Worm (Caenorhabditis elegans) whole organism, L4 larva: ENCODE measurements around the gene srh-137.

ENCODE experiments used
- F10B5.3 ChIP-seq: sonication (generic microtip); optimal IDR thresholded peaks from 2 replicates; lab custom pipeline; 2016; ENCODE audit warnings: mild to moderate bottlenecking, missing genetic modification characterization, missing compliant biosample characterization
- F26F4.8 ChIP-seq: fragments of 200-800 bp; sonication (Bioruptor generic); conservative IDR thresholded peaks from 2 replicates; pipeline ENCODE4 v1.3.6; 2022; ENCODE audit warnings: missing genetic modification characterization, missing compliant biosample characterization
- F37D6.2 ChIP-seq: sonication (generic microtip); optimal IDR thresholded peaks from 2 replicates; lab custom pipeline; 2016; ENCODE audit warnings: mild to moderate bottlenecking, missing genetic modification characterization, missing compliant biosample characterization
- F49E8.2 ChIP-seq: sonication (generic microtip); optimal IDR thresholded peaks from 2 replicates; lab custom pipeline; 2016; ENCODE audit warnings: missing compliant biosample characterization, mild to moderate bottlenecking, missing genetic modification characterization, borderline replicate concordance
- T20F7.1 ChIP-seq: fragments of 200-800 bp; sonication (Bioruptor generic); optimal IDR thresholded peaks from 2 replicates; lab custom pipeline; 2018; ENCODE audit warnings: mild to moderate bottlenecking, missing genetic modification characterization, missing compliant biosample characterization
- T26A8.4 ChIP-seq: fragments of 200-800 bp; sonication (Bioruptor generic); IDR thresholded peaks from 2 replicates; pipeline ENCODE4 v1.3.6; 2022; ENCODE audit warnings: missing genetic modification characterization, missing compliant biosample characterization
- aha-1 ChIP-seq: fragments of 150-350 bp; peaks from one replicate; lab custom pipeline; 2014; ENCODE audit warnings: missing biosample characterization, missing genetic modification characterization
- ama-1 ChIP-seq: fragments of 150-350 bp; optimal IDR thresholded peaks from 2 replicates; lab custom pipeline; 2014; ENCODE audit warnings: inconsistent platforms, mixed read lengths
- attf-4 ChIP-seq: sonication (generic microtip); optimal IDR thresholded peaks from 3 replicates; lab custom pipeline; 2017; ENCODE audit warnings: missing biosample characterization, missing genetic modification characterization
- ceh-28 ChIP-seq: fragments of 150-350 bp; optimal IDR thresholded peaks from 2 replicates; lab custom pipeline; 2014; ENCODE audit warnings: missing biosample characterization, missing genetic modification reagents, missing genetic modification characterization
- cey-2 ChIP-seq: sonication (generic microtip); optimal IDR thresholded peaks from 3 replicates; lab custom pipeline; 2017; ENCODE audit warnings: missing genetic modification characterization, mild to moderate bottlenecking, missing compliant biosample characterization, antibody characterized with exemption, borderline replicate concordance; ENCODE audit not compliant: insufficient read depth
- daf-19 ChIP-seq: fragments of 200-800 bp; sonication (Bioruptor generic); conservative IDR thresholded peaks from 2 replicates; pipeline ENCODE4 v1.3.6; 2022; ENCODE audit warnings: missing genetic modification characterization, missing compliant biosample characterization
- dmd-9 ChIP-seq: fragments of 200-800 bp; sonication (Bioruptor generic); IDR thresholded peaks from 2 replicates; pipeline ENCODE4 v1.3.6; 2022; ENCODE audit warnings: missing genetic modification reagents, missing genetic modification characterization, missing compliant biosample characterization
- dve-1 ChIP-seq: sonication (generic microtip); optimal IDR thresholded peaks from 2 replicates; lab custom pipeline; 2017; ENCODE audit warnings: antibody characterized with exemption, mild to moderate bottlenecking, missing genetic modification characterization, missing compliant biosample characterization; ENCODE audit not compliant: insufficient read depth
- hmg-1.1 ChIP-seq: fragments of 200-800 bp; sonication (Bioruptor generic); IDR thresholded peaks from 2 replicates; pipeline ENCODE4 v1.3.6; 2022; ENCODE audit warnings: missing genetic modification reagents, missing genetic modification characterization, missing compliant biosample characterization
- lin-13 ChIP-seq: fragments of 150-350 bp; optimal IDR thresholded peaks from 2 replicates; lab custom pipeline; 2014; ENCODE audit warnings: missing biosample characterization, missing genetic modification reagents, missing genetic modification characterization
- lin-15B ChIP-seq: fragments of 150-350 bp; sonication (generic microtip); optimal IDR thresholded peaks from 3 replicates; lab custom pipeline; 2014; ENCODE audit warnings: missing biosample characterization, missing genetic modification characterization
- lin-38 ChIP-seq: fragments of 200-800 bp; sonication (Bioruptor generic); IDR thresholded peaks from 2 replicates; pipeline ENCODE4 v1.3.6; 2022; ENCODE audit warnings: missing genetic modification reagents, missing genetic modification characterization, missing compliant biosample characterization
- madf-5 ChIP-seq, 2 experiments: fragments of 200-800 bp; sonication (Bioruptor generic); IDR thresholded peaks; 2 replicates each; pipeline ENCODE4 v1.3.6; 2022; ENCODE audit warnings: missing compliant biosample characterization in 2 of 2, missing genetic modification characterization in 2 of 2
- mdl-1 ChIP-seq, 2 experiments: fragments of 150-350 bp in 1 of 2; sonication (generic microtip) in 1 of 2; optimal IDR thresholded peaks; 2 replicates each; lab custom pipeline; 2014 to 2017; ENCODE audit warnings: missing biosample characterization in 2 of 2, missing genetic modification characterization in 2 of 2
- mdt-29 ChIP-seq: fragments of 200-800 bp; sonication (Bioruptor generic); IDR thresholded peaks from 2 replicates; pipeline ENCODE4 v1.3.6; 2022; ENCODE audit warnings: missing genetic modification reagents, missing genetic modification characterization, missing compliant biosample characterization
- mxl-2 ChIP-seq: fragments of 200-800 bp; sonication (Bioruptor generic); conservative IDR thresholded peaks from 2 replicates; pipeline ENCODE4 v1.3.6; 2022; ENCODE audit warnings: missing genetic modification reagents, missing genetic modification characterization, missing compliant biosample characterization
- mxl-3 ChIP-seq: fragments of 200-800 bp; sonication (Bioruptor generic); optimal IDR thresholded peaks from 2 replicates; lab custom pipeline; 2018; ENCODE audit warnings: mild to moderate bottlenecking, missing genetic modification characterization, missing compliant biosample characterization
- nhr-111 ChIP-seq: fragments of 200-800 bp; sonication (Bioruptor generic); optimal IDR thresholded peaks from 2 replicates; lab custom pipeline; 2018; ENCODE audit warnings: mild to moderate bottlenecking, missing genetic modification characterization, missing compliant biosample characterization
- nhr-237 ChIP-seq: sonication (generic microtip); optimal IDR thresholded peaks from 2 replicates; lab custom pipeline; 2017; ENCODE audit warnings: missing biosample characterization, missing genetic modification characterization
- nhr-41 ChIP-seq: fragments of 200-800 bp; sonication (Bioruptor generic); IDR thresholded peaks from 2 replicates; pipeline ENCODE4 v1.3.6; 2022; ENCODE audit warnings: missing genetic modification reagents, missing genetic modification characterization, missing compliant biosample characterization
- unc-130 ChIP-seq: sonication (generic microtip); optimal IDR thresholded peaks from 2 replicates; lab custom pipeline; 2016; ENCODE audit warnings: missing genetic modification reagents, missing genetic modification characterization, missing compliant biosample characterization
- unc-62 ChIP-seq, 3 experiments: fragments of 150-350 bp in 1 of 3; sonication (generic microtip); optimal IDR thresholded peaks in 2 of 3; peaks in 1 of 3; 1 replicate in 1 of 3; 2 replicates in 2 of 3; lab custom pipeline; 2014 to 2017; ENCODE audit warnings: missing biosample characterization in 3 of 3, missing genetic modification characterization in 3 of 3, missing genetic modification reagents in 3 of 3, missing genotype in 1 of 3
- vab-7 ChIP-seq: fragments of 200-800 bp; sonication (Bioruptor generic); IDR thresholded peaks from 2 replicates; pipeline ENCODE4 v1.3.6; 2022; ENCODE audit warnings: missing genetic modification reagents, missing genetic modification characterization, missing compliant biosample characterization
- zip-11 ChIP-seq: fragments of 200-800 bp; sonication (Bioruptor generic); IDR thresholded peaks from 2 replicates; pipeline ENCODE4 v1.3.6; 2022; ENCODE audit warnings: missing genetic modification characterization, missing compliant biosample characterization
- ztf-11 ChIP-seq: fragments of 150-350 bp; optimal IDR thresholded peaks from 2 replicates; lab custom pipeline; 2014; ENCODE audit warnings: missing biosample characterization, missing genetic modification characterization

Gene srh-137

DNA sequence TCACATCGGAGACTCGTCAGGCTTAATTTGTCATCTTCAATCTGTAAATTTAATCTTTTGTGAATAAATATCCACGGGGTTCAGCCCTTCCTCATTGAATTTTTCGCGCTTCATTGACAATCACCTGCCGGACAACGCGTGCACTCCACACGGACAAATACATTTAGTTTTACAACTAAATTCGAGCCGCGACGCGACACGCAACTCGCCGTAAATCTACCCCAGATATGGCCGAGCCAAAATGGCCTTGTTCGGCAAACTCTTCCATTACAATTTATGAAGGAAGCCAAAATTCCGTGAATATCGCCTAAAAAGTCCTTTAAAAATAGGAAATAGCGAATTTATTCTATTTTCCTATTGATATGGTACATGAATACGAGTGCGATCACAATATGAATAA, 28.3 kb upstream of the srh-137 start:
- TF ChIP-seq madf-5 (GFP tag; IDR thresholded peaks at IDR 0.05; lab: Robert Waterston, UW) (0 out of 4 replicates have a peak, but pooled peaks of 1 of the 2 experiments have one; percentile 57), hmg-1.1 (GFP tag; lab: Robert Waterston, UW) (no peak), F49E8.2 (peak; percentile 1), nhr-41 (no peak), lin-38 (no peak), zip-11 (no peak), unc-130 (GFP tag; lab: Kevin White, UChicago) (peak; percentile 16)
- TF ChIP-seq, all 104 proteins: peak for 3

DNA sequence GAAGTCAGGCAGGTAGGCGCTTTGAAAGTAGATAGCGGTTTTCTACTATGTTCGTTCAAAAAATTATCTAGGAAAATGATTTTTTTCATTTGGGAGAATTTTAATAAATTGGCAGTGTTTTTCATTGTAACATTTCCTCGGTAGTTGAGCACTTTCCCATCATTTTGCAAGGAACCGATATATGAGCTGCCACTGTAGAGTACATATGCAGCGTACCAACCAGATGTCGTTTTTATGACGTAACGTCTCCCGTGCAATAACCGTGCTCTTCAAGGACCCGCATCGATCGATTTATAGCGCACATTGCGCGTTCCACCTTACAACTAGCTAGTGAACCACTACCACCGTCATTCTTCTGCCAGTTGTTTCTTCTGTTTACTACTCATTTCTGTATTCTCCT, 25.6 kb upstream of the srh-137 start, which contains the start of gene T25E12.6:
TSS of gene T25E12.6 (plus strand) at position 301 of the 400 bp plus-strand sequence.
- TF ChIP-seq aha-1 (tag; lab: Kevin White, UChicago) (peak; percentile 67), cey-2 (tag; lab: Kevin White, UChicago) (no peak)

DNA sequence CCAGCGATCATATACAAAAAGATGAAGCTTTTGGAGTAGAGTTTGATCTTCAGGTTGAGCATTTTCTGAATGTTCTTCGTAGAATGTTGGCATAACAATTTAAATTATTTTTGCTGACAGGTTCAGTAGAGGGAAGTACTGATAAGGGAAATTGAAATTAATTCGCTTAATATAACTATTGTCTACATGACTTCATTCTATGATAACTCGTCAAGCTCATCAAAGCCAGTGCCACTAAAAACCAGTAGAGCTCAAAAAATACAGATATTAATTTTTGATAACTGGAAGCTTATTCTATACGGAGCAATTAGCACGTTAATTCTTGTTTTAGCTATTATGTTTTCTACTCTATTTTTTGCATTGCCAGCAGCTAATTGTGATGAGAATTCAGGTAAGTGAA, 22.6 kb upstream of the srh-137 start, which contains the start of the genes clec-29 and clec-39:
TSS of gene clec-29 (minus strand) at position 101 of the 400 bp plus-strand sequence.
TSS of gene clec-39 (plus strand) at position 169 of the 400 bp plus-strand sequence.
- TF ChIP-seq lin-15B (tag; lab: Kevin White, UChicago), result no peak
- TF ChIP-seq lin-13 (GFP tag; lab: Kevin White, UChicago), result no peak
- no peak for TF ChIP-seq mdl-1 (tag; optimal IDR thresholded peaks at IDR 0.05; lab: Kevin White, UChicago)
- TF ChIP-seq mxl-3 (GFP tag; lab: Kevin White, UChicago), result no peak
- TF ChIP-seq F10B5.3 (tag; lab: Kevin White, UChicago), result no peak
- TF ChIP-seq aha-1 (tag; lab: Kevin White, UChicago), result no peak
- TF ChIP-seq T26A8.4, result no peak
- no peak for TF ChIP-seq vab-7 (GFP tag; lab: Robert Waterston, UW)
- no peak for TF ChIP-seq nhr-111
- TF ChIP-seq dmd-9, result no peak

DNA sequence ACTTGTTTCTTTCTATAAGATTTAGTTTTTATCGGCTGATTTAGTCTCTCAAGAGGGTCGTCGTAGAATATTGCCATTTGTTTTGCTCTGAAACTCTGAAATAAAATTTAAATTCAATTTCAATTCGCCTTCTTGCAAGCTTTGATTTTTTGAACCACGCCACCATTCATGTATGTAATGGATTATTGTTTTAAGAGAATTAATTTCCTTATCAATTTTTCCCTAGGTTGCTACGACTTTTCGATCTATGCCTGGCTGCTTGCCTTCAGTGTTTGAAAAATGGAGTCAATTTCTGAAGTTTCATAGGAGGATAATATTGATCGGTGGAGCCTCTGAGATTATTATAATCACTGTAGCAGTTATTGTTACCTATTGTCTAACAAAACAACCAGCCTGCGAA, 19.0 kb upstream of the srh-137 start, which contains the start of the genes clec-38 and clec-34:
TSS of gene clec-38 (minus strand) at position 101 of the 400 bp plus-strand sequence.
TSS of gene clec-34 (plus strand) at position 248 of the 400 bp plus-strand sequence.
- TF ChIP-seq mxl-2 (GFP tag; lab: Robert Waterston, UW), result no peak
- TF ChIP-seq T20F7.1, result no peak
- peak in 1 of 2 experiments; percentile 4 for TF ChIP-seq unc-62 (GFP tag; optimal IDR thresholded peaks at IDR 0.05 in 1 of 2; lab: Kevin White, UChicago)
- no peak for TF ChIP-seq unc-62 (tag; optimal IDR thresholded peaks at IDR 0.05; lab: Kevin White, UChicago)
- TF ChIP-seq F10B5.3 (tag; lab: Kevin White, UChicago), result no peak

DNA sequence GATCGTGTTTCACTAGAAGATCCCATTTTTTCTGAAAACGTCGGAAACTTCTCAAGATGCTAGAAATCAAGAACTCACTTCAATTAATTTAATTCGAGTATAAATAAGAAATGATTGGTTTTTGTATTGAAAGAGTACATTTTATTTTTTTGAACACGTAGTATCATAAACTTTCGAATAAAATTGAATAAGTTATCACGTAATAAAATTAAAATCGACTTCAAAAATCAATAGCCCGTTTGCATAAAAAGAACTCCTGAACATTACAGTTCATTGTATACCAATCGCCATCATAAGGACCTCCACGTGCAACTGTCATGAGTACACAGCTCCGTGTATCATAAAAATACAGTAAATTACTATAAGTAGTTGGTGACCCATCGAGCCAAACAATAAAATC, 17.2 kb upstream of the srh-137 start, which contains the start of gene T25E12.16:
TSS of gene T25E12.16 (minus strand) at position 101 of the 400 bp plus-strand sequence.
- TF ChIP-seq dve-1 (tag; lab: Kevin White, UChicago), result no peak
- no peak for TF ChIP-seq hmg-1.1 (GFP tag; lab: Robert Waterston, UW)
- no peak for TF ChIP-seq dmd-9
- no peak for TF ChIP-seq lin-38
- no peak for TF ChIP-seq ama-1 (lab: Kevin White, UChicago)
- TF ChIP-seq lin-13 (GFP tag; lab: Kevin White, UChicago), result no peak
- no peak for TF ChIP-seq ztf-11 (tag; lab: Kevin White, UChicago)
- TF ChIP-seq zip-11, result no peak
- TF ChIP-seq F37D6.2 (tag; lab: Kevin White, UChicago), result no peak

DNA sequence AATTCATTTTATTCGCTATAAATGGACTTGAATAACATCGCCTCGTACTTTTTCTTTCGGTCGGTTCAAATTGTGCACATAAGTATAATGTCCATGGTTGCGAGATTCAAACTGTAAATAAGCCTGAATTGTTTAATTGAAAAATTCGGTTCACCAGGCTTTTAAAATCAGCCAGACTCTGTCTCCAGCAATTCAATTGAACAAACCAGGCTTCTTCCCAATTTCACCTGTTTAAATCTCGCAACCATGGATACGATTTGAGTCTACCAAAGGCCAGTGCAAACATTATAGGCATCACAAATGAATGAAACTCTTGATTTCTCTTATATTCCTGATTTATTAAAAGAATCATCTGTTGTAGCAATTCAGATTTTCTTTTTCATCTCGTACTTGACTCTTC, 15.1 kb upstream of the srh-137 start, which contains the start of gene srz-100:
TSS of gene srz-100 (plus strand) at position 301 of the 400 bp plus-strand sequence.
- TF ChIP-seq ceh-28 (tag; lab: Kevin White, UChicago) (no peak), cey-2 (tag; lab: Kevin White, UChicago) (no peak), lin-15B (tag; lab: Kevin White, UChicago) (no peak), nhr-237 (no peak), mdt-29 (no peak), daf-19 (GFP tag; lab: Robert Waterston, UW) (no peak), F26F4.8 (GFP tag; lab: Robert Waterston, UW) (no peak), attf-4 (tag; lab: Kevin White, UChicago) (no peak)
